Worm (Caenorhabditis elegans) whole organism, L2 larva: Measurements from ENCODE around the gene T05H10.8.

Experiments
- C34F6.9 ChIP-seq: fragments of 150-350 bp; optimal IDR thresholded peaks from 2 replicates; lab custom pipeline; 2014; ENCODE audit warnings: missing biosample characterization, missing genetic modification characterization
- F13H6.1 ChIP-seq: sonication (generic microtip); optimal IDR thresholded peaks from 2 replicates; lab custom pipeline; 2016; ENCODE audit warnings: missing genetic modification characterization, missing compliant biosample characterization
- R02D3.7 ChIP-seq: fragments of 150-350 bp; optimal IDR thresholded peaks from 2 replicates; lab custom pipeline; 2014; ENCODE audit warnings: missing biosample characterization, missing genetic modification characterization
- ZK546.5 ChIP-seq: sonication (generic microtip); optimal IDR thresholded peaks from 2 replicates; lab custom pipeline; 2017; ENCODE audit warnings: missing biosample characterization, missing genetic modification characterization
- alr-1 ChIP-seq: fragments of 150-350 bp; optimal IDR thresholded peaks from 2 replicates; lab custom pipeline; 2014; ENCODE audit warnings: missing biosample characterization, missing genetic modification characterization
- aly-2 ChIP-seq: fragments of 150-350 bp; optimal IDR thresholded peaks from 2 replicates; lab custom pipeline; 2014; ENCODE audit warnings: missing biosample characterization, missing genetic modification characterization
- ama-1 ChIP-seq: fragments of 150-350 bp; optimal IDR thresholded peaks from 2 replicates; lab custom pipeline; 2018; ENCODE audit warnings: inconsistent platforms
- blmp-1 ChIP-seq: sonication (generic microtip); optimal IDR thresholded peaks from 2 replicates; lab custom pipeline; 2017; ENCODE audit warnings: missing genetic modification characterization, mild to moderate bottlenecking, missing compliant biosample characterization, antibody characterized with exemption, moderate library complexity; ENCODE audit not compliant: insufficient read depth
- ceh-16 ChIP-seq: fragments of 150-350 bp; optimal IDR thresholded peaks from 2 replicates; lab custom pipeline; 2014; ENCODE audit warnings: missing biosample characterization, missing genetic modification characterization
- crh-2 ChIP-seq: sonication (generic microtip); optimal IDR thresholded peaks from 2 replicates; lab custom pipeline; 2017; ENCODE audit warnings: missing biosample characterization, missing genetic modification characterization
- dmd-4 ChIP-seq: sonication (generic microtip); optimal IDR thresholded peaks from 2 replicates; lab custom pipeline; 2017; ENCODE audit warnings: missing biosample characterization, missing genetic modification characterization
- egl-27 ChIP-seq: sonication (generic microtip); optimal IDR thresholded peaks from 3 replicates; lab custom pipeline; 2017; ENCODE audit warnings: missing biosample characterization, missing genetic modification reagents, missing genetic modification characterization
- elt-1 ChIP-seq: fragments of 150-350 bp; optimal IDR thresholded peaks from 2 replicates; lab custom pipeline; 2014; ENCODE audit warnings: missing biosample characterization, missing genetic modification characterization
- elt-3 ChIP-seq: sonication (generic microtip); optimal IDR thresholded peaks from 2 replicates; lab custom pipeline; 2017; ENCODE audit warnings: missing biosample characterization, missing genetic modification characterization
- fos-1 ChIP-seq: fragments of 150-350 bp; optimal IDR thresholded peaks from 2 replicates; lab custom pipeline; 2014; ENCODE audit warnings: missing biosample characterization, missing genetic modification characterization
- gmeb-1 ChIP-seq: fragments of 150-350 bp; optimal IDR thresholded peaks from 2 replicates; lab custom pipeline; 2014; ENCODE audit warnings: missing biosample characterization, missing genetic modification characterization
- lin-11 ChIP-seq: fragments of 150-350 bp; sonication (generic microtip); optimal IDR thresholded peaks from 2 replicates; lab custom pipeline; 2014; ENCODE audit warnings: missing biosample characterization, missing genetic modification characterization, inconsistent platforms, mixed read lengths
- lin-13 ChIP-seq: fragments of 150-350 bp; optimal IDR thresholded peaks from 2 replicates; lab custom pipeline; 2014; ENCODE audit warnings: missing biosample characterization, missing genetic modification reagents, missing genetic modification characterization
- lin-39 ChIP-seq: fragments of 150-350 bp; optimal IDR thresholded peaks from 2 replicates; lab custom pipeline; 2014; ENCODE audit warnings: missing biosample characterization, missing genetic modification reagents, missing genetic modification characterization
- mab-5 ChIP-seq: fragments of 150-350 bp; optimal IDR thresholded peaks from 2 replicates; lab custom pipeline; 2014; ENCODE audit warnings: missing biosample characterization, missing genetic modification characterization
- mbf-1 ChIP-seq: sonication (generic microtip); optimal IDR thresholded peaks from 2 replicates; lab custom pipeline; 2017; ENCODE audit warnings: missing biosample characterization, missing genetic modification characterization
- mdl-1 ChIP-seq, 2 experiments: fragments of 150-350 bp in 1 of 2; sonication (generic microtip) in 1 of 2; optimal IDR thresholded peaks; 2 replicates each; lab custom pipeline; 2017; ENCODE audit warnings: missing biosample characterization in 2 of 2, missing genetic modification characterization in 2 of 2
- nhr-10 ChIP-seq: sonication (generic microtip); optimal IDR thresholded peaks from 2 replicates; lab custom pipeline; 2017; ENCODE audit warnings: missing biosample characterization, missing genetic modification characterization
- nhr-11 ChIP-seq: fragments of 150-350 bp; optimal IDR thresholded peaks from 2 replicates; lab custom pipeline; 2014; ENCODE audit warnings: missing biosample characterization, missing genetic modification characterization
- nhr-12 ChIP-seq: fragments of 150-350 bp; optimal IDR thresholded peaks from 2 replicates; lab custom pipeline; 2014; ENCODE audit warnings: missing biosample characterization, missing genetic modification characterization
- nhr-129 ChIP-seq: fragments of 150-350 bp; optimal IDR thresholded peaks from 2 replicates; lab custom pipeline; 2014; ENCODE audit warnings: missing biosample characterization, missing genetic modification characterization
- nhr-21 ChIP-seq: fragments of 150-350 bp; optimal IDR thresholded peaks from 2 replicates; lab custom pipeline; 2014; ENCODE audit warnings: missing biosample characterization, missing genetic modification characterization
- nhr-23 ChIP-seq: fragments of 150-350 bp; optimal IDR thresholded peaks from 2 replicates; lab custom pipeline; 2014; ENCODE audit warnings: missing biosample characterization, missing genetic modification reagents, missing genetic modification characterization
- nhr-237 ChIP-seq: fragments of 150-350 bp; optimal IDR thresholded peaks from 2 replicates; lab custom pipeline; 2014; ENCODE audit warnings: missing biosample characterization, missing genetic modification characterization
- nhr-25 ChIP-seq: fragments of 150-350 bp; sonication (generic microtip); optimal IDR thresholded peaks from 3 replicates; lab custom pipeline; 2014; ENCODE audit warnings: missing biosample characterization, missing genetic modification characterization
- nhr-6 ChIP-seq: fragments of 150-350 bp; optimal IDR thresholded peaks from 2 replicates; lab custom pipeline; 2014; ENCODE audit warnings: missing biosample characterization, missing genetic modification characterization
- peb-1 ChIP-seq: fragments of 150-350 bp; optimal IDR thresholded peaks from 2 replicates; lab custom pipeline; 2014; ENCODE audit warnings: missing biosample characterization, missing genetic modification characterization
- skn-1 ChIP-seq: sonication (generic microtip); optimal IDR thresholded peaks from 2 replicates; lab custom pipeline; 2017; ENCODE audit warnings: missing biosample characterization, missing genetic modification characterization
- sma-3 ChIP-seq: sonication (generic microtip); optimal IDR thresholded peaks from 2 replicates; lab custom pipeline; 2016; ENCODE audit warnings: missing genetic modification reagents, missing genetic modification characterization, missing compliant biosample characterization
- sma-9 ChIP-seq, 2 experiments: fragments of 150-350 bp in 1 of 2; sonication (generic microtip) in 1 of 2; optimal IDR thresholded peaks; 2 replicates each; lab custom pipeline; 2014 to 2016; ENCODE audit warnings: missing genetic modification characterization in 2 of 2, mild to moderate bottlenecking in 1 of 2, missing biosample characterization in 1 of 2, missing compliant biosample characterization in 1 of 2, missing genetic modification reagents in 1 of 2, moderate library complexity in 1 of 2
- snpc-4 ChIP-seq: fragments of 150-350 bp; optimal IDR thresholded peaks from 2 replicates; lab custom pipeline; 2014; ENCODE audit warnings: missing biosample characterization, missing genetic modification characterization
- unc-39 ChIP-seq: fragments of 150-350 bp; optimal IDR thresholded peaks from 2 replicates; lab custom pipeline; 2014; ENCODE audit warnings: missing biosample characterization, missing genetic modification characterization
- unc-55 ChIP-seq: fragments of 150-350 bp; sonication (generic microtip); optimal IDR thresholded peaks from 3 replicates; lab custom pipeline; 2014; ENCODE audit warnings: missing biosample characterization, missing genetic modification reagents, missing genetic modification characterization
- unc-62 ChIP-seq: fragments of 150-350 bp; optimal IDR thresholded peaks from 2 replicates; lab custom pipeline; 2014; ENCODE audit warnings: missing biosample characterization, missing genetic modification reagents, missing genetic modification characterization
- ztf-1 ChIP-seq: fragments of 200-800 bp; sonication (Bioruptor generic); conservative IDR thresholded peaks from 2 replicates; pipeline ENCODE4 v1.3.6; 2022; ENCODE audit warnings: missing genetic modification characterization, missing compliant biosample characterization
- ztf-11 ChIP-seq: sonication (generic microtip); optimal IDR thresholded peaks from 2 replicates; lab custom pipeline; 2017; ENCODE audit warnings: missing biosample characterization, missing genetic modification characterization

T05H10.8 gene

ce11 chrII:8028730-8029129, 30.1 kb upstream of the T05H10.8 start:
- no peak for TF ChIP-seq aly-2 (tag; lab: Kevin White, UChicago)
- no peak for TF ChIP-seq lin-13 (GFP tag; lab: Kevin White, UChicago)
- TF ChIP-seq unc-55, result no peak
- TF ChIP-seq elt-1 (tag; lab: Kevin White, UChicago), result no peak
- TF ChIP-seq nhr-10 (tag; lab: Kevin White, UChicago), result no peak
- no peak for TF ChIP-seq sma-9 (GFP tag; optimal IDR thresholded peaks at IDR 0.05; lab: Kevin White, UChicago)
- TF ChIP-seq sma-9 (tag; optimal IDR thresholded peaks at IDR 0.05; lab: Kevin White, UChicago), result no peak
- no peak for TF ChIP-seq nhr-237 (tag; lab: Kevin White, UChicago)
- no peak for TF ChIP-seq nhr-6 (tag; lab: Kevin White, UChicago)
- TF ChIP-seq lin-11 (tag; lab: Kevin White, UChicago), result no peak
- no peak for TF ChIP-seq alr-1 (tag; lab: Kevin White, UChicago)
- TF ChIP-seq ztf-1, result no peak
- TF ChIP-seq skn-1 (tag; lab: Kevin White, UChicago), result no peak
- no peak for TF ChIP-seq nhr-129 (tag; lab: Kevin White, UChicago)
- no peak for TF ChIP-seq mab-5
- no peak for TF ChIP-seq ztf-11
- no peak for TF ChIP-seq C34F6.9 (tag; lab: Kevin White, UChicago)
- TF ChIP-seq unc-39 (tag; lab: Kevin White, UChicago), result no peak
- TF ChIP-seq blmp-1 (tag; lab: Kevin White, UChicago), result no peak
- no peak for TF ChIP-seq nhr-23
- TF ChIP-seq nhr-21 (tag; lab: Kevin White, UChicago), result no peak

- TF ChIP-seq skn-1 (tag; lab: Kevin White, UChicago) (no peak), mbf-1 (no peak), fos-1 (tag; lab: Kevin White, UChicago) (peak; percentile 56), elt-3 (tag; lab: Kevin White, UChicago) (no peak), R02D3.7 (tag; lab: Kevin White, UChicago) (no peak)
Measured at ce11 chrII:8032657-8033056, 26.2 kb upstream of the T05H10.8 start, which contains the start of gene nrf-6. Gene nrf-6 (minus strand): TSS chrII:8032708.

ce11 chrII:8034008-8034407, 24.9 kb upstream of the T05H10.8 start:
- TF ChIP-seq nhr-129 (tag; lab: Kevin White, UChicago) (no peak), fos-1 (tag; lab: Kevin White, UChicago) (peak; percentile 46)

- TF ChIP-seq dmd-4, result no peak
- no peak for TF ChIP-seq ZK546.5
- no peak for TF ChIP-seq unc-55
- no peak for TF ChIP-seq gmeb-1 (tag; lab: Kevin White, UChicago)
- TF ChIP-seq mdl-1 (tag; optimal IDR thresholded peaks at IDR 0.05; lab: Kevin White, UChicago), result no peak
- no peak for TF ChIP-seq nhr-237 (tag; lab: Kevin White, UChicago)
- no peak for TF ChIP-seq nhr-12
- TF ChIP-seq nhr-21 (tag; lab: Kevin White, UChicago), result no peak
- TF ChIP-seq aly-2 (tag; lab: Kevin White, UChicago), result no peak
- TF ChIP-seq R02D3.7 (tag; lab: Kevin White, UChicago), result no peak
- TF ChIP-seq nhr-25, result no peak
- TF ChIP-seq nhr-11, result no peak
- TF ChIP-seq lin-11 (tag; lab: Kevin White, UChicago), result no peak
- TF ChIP-seq peb-1, result no peak
- no peak for TF ChIP-seq F13H6.1 (tag; lab: Kevin White, UChicago)
- no peak for TF ChIP-seq nhr-10 (tag; lab: Kevin White, UChicago)
- no peak for TF ChIP-seq elt-1 (tag; lab: Kevin White, UChicago)
- TF ChIP-seq lin-39, result no peak
- TF ChIP-seq sma-3 (GFP tag; lab: Kevin White, UChicago), result no peak
Measured at ce11 chrII:8034617-8035016, 24.3 kb upstream of the T05H10.8 start.

ce11 chrII:8035667-8036066, 23.2 kb upstream of the T05H10.8 start, which contains the start of gene sap-49:
Gene sap-49 (minus strand): TSS chrII:8035767.
- TF ChIP-seq gmeb-1 (tag; lab: Kevin White, UChicago) (no peak), dmd-4 (no peak), unc-39 (tag; lab: Kevin White, UChicago) (no peak), ama-1 (no peak), lin-13 (GFP tag; lab: Kevin White, UChicago) (no peak), mbf-1 (no peak), egl-27 (no peak), snpc-4 (tag; lab: Kevin White, UChicago) (no peak), ceh-16 (tag; lab: Kevin White, UChicago) (no peak), crh-2 (tag; lab: Kevin White, UChicago) (no peak), C34F6.9 (tag; lab: Kevin White, UChicago) (no peak), unc-62 (GFP tag; lab: Kevin White, UChicago) (no peak)
